Worm (Caenorhabditis elegans): ENCODE measurements around the gene F28A10.4.
"Not testable (repeated sequence)": the region's sequence is repeated elsewhere in the genome, so short reads cannot be mapped to it uniquely, and the experiment has no call there.

The F28A10.4 gene

DNA sequence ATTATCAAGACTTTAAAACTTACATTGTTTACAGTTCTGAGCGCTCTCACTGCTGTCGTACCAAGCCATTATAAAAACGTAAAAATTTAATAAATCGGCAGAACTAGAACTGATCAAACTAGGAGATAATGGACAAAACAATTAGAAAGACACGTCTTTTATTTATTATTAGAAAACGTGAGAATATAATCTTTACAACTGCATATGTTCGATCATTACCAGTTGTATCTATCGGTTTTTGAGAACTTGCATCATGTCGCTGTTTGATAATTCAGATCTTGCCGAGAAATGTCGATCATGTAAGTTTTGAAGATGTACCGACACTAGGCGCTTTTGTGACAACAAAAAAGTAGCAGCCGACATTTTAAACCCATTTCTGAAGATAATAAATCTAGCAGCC is 1.5 kb downstream of the F28A10.4 start, which contains the start of gene F28A10.7:
F28A10.7 (minus strand) TSS at position 101 of the 400 bp plus-strand sequence.
- TF ChIP-seq nhr-10 (tag; optimal IDR thresholded peaks at IDR 0.05): no peak
- no peak for TF ChIP-seq crh-2 (tag; optimal IDR thresholded peaks at IDR 0.05)
- TF ChIP-seq F13H6.1 (tag; optimal IDR thresholded peaks at IDR 0.05): no peak
- TF ChIP-seq skn-1 (tag; optimal IDR thresholded peaks at IDR 0.05): no peak
- no peak for TF ChIP-seq ztf-1 (GFP tag; conservative IDR thresholded peaks at IDR 0.05)
- no peak for TF ChIP-seq mab-5 (tag; optimal IDR thresholded peaks at IDR 0.05)
- TF ChIP-seq sem-4 (tag; optimal IDR thresholded peaks at IDR 0.05): no peak
- TF ChIP-seq Y55F3AM.14 (GFP tag; optimal IDR thresholded peaks at IDR 0.05): no peak
- no peak for TF ChIP-seq ztf-4 (tag; optimal IDR thresholded peaks at IDR 0.05)
- no peak for TF ChIP-seq ceh-82 (tag; optimal IDR thresholded peaks at IDR 0.05)
- no peak for TF ChIP-seq R02D3.7 (tag; optimal IDR thresholded peaks at IDR 0.05)
- no peak for TF ChIP-seq lsy-2 (tag; optimal IDR thresholded peaks at IDR 0.05)
- TF ChIP-seq alr-1 (tag; optimal IDR thresholded peaks at IDR 0.05): no peak

DNA sequence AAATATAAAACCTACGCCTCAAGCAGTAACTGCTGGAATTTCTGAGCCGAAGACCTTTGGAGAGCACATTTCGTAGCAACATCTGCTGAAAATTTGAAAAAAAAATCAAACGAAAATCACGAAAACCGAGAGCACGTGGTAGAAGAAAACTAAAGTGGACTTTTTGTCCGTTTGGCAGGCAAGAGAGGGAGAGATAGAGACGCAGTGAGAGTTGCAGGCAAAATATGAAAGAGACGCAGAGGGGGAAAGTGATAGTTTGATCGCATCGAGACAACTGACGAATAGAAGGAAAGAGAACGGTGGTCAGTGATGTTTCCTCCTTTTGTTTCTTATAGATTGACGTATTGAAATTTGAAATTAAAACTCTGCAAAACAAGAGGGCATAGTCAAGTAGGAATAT is 4.4 kb downstream of the F28A10.4 start, which contains the start of the genes acdh-9 and F28A10.13:
acdh-9 (minus strand) TSS at position 85 of the 400 bp plus-strand sequence.
F28A10.13 (plus strand) TSS at position 294 of the 400 bp plus-strand sequence.
- TF ChIP-seq mdl-1 (tag; optimal IDR thresholded peaks at IDR 0.05) (peak; percentile 70 to 83), gmeb-1 (tag; optimal IDR thresholded peaks at IDR 0.05) (peak; percentile 44), unc-55 (GFP tag; optimal IDR thresholded peaks at IDR 0.05) (no peak), ama-1 (optimal IDR thresholded peaks at IDR 0.05) (peak; percentile 72), nhr-237 (tag; optimal IDR thresholded peaks at IDR 0.05) (no peak), crh-2 (tag; optimal IDR thresholded peaks at IDR 0.05) (peak; percentile 64), C34F6.9 (tag; optimal IDR thresholded peaks at IDR 0.05) (peak; percentile 58), lsy-2 (tag; optimal IDR thresholded peaks at IDR 0.05) (peak in 1 of 2 experiments; percentile 61), fos-1 (tag; optimal IDR thresholded peaks at IDR 0.05) (peak; percentile 71), nhr-129 (tag; optimal IDR thresholded peaks at IDR 0.05) (peak; percentile 82), blmp-1 (tag; optimal IDR thresholded peaks at IDR 0.05; ENCODE audit: insufficient read depth) (peak; percentile 20), nhr-6 (tag; optimal IDR thresholded peaks at IDR 0.05) (peak; percentile 11), sma-9 (GFP tag; optimal IDR thresholded peaks at IDR 0.05) (peak; percentile 69), sma-9 (tag; optimal IDR thresholded peaks at IDR 0.05) (no peak), F13H6.1 (tag; optimal IDR thresholded peaks at IDR 0.05) (peak; percentile 83), lin-13 (GFP tag; optimal IDR thresholded peaks at IDR 0.05) (peak; percentile 34), sem-4 (tag; optimal IDR thresholded peaks at IDR 0.05) (no peak), nhr-77 (tag; optimal IDR thresholded peaks at IDR 0.05) (no peak), ZK546.5 (tag; optimal IDR thresholded peaks at IDR 0.05) (no peak)

DNA sequence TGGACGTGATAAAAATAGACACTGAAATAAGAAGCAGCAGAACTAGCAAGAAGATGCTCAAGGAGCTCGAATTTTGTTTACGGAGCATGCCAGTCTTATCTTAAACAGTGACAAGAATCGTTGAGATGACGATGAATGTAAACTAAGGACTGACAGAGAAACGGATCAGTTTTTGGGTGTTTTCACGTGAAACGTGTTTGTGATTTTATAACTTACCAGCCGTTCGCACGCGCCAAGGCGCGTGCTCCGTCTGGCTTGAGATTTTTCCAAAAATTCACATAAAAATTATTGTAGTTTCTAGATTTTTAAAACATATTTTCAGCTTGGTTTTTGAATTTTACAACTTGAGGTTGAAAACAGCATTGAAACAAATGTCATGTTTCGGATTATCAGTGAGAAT is 6.5 kb downstream of the F28A10.4 start, which contains the start of gene F28A10.5:
F28A10.5 (minus strand) TSS at position 101 of the 400 bp plus-strand sequence.
- TF ChIP-seq ztf-4 (tag; optimal IDR thresholded peaks at IDR 0.05); ama-1 (optimal IDR thresholded peaks at IDR 0.05); ceh-82 (tag; optimal IDR thresholded peaks at IDR 0.05): not testable (repeated sequence)

DNA sequence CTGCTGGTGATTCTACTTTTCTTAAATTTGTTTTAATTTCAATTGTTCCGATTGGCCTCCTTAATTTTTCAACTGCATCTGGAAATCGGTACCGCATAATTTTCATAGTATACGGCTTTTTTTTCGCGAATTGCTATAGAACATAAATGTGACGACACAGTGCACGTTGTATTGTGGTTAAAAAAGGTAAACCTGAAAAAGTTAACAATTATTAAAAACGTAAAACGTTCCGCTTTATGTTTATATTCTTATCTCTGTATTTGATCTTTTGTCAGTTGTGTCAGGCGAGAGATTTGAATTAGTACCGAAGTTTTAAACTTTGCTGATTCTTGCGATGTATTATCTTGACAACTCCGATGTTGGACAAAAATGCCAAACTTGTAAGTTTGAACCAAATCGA is 17.5 kb downstream of the F28A10.4 start, which contains the start of gene Y46B2A.4:
Y46B2A.4 (plus strand) TSS at position 301 of the 400 bp plus-strand sequence.
- no peak for TF ChIP-seq nhr-11 (tag; optimal IDR thresholded peaks at IDR 0.05)
- TF ChIP-seq nhr-129 (tag; optimal IDR thresholded peaks at IDR 0.05): no peak
- no peak for TF ChIP-seq ztf-11 (tag; optimal IDR thresholded peaks at IDR 0.05)
- no peak for TF ChIP-seq zag-1 (tag; optimal IDR thresholded peaks at IDR 0.05)
- no peak for TF ChIP-seq blmp-1 (tag; optimal IDR thresholded peaks at IDR 0.05; ENCODE audit: insufficient read depth)
- TF ChIP-seq lsy-2 (tag; optimal IDR thresholded peaks at IDR 0.05): no peak

DNA sequence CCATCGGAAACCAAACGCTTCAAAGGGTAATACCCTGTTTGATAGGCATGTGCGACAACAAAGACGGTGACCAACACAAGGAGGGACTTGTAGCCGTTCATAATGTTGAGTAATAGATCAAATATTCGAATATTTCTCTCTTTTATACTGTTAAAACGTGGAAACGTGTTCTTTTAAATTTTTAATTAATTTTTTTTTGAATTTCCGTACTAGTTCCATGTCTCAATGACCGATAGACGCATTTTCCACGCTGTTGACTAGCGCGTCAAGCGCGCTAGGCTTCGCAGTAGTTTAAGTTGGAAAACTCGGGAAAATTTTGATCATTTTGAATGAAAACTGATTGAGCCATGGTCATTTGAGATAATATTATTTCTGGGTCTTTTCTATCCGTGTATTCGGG is 22.7 kb downstream of the F28A10.4 start, which contains the start of gene Y46B2A.3:
Y46B2A.3 (minus strand) TSS at position 101 of the 400 bp plus-strand sequence.
- TF ChIP-seq crh-2 (tag; optimal IDR thresholded peaks at IDR 0.05) (no peak), F13H6.1 (tag; optimal IDR thresholded peaks at IDR 0.05) (no peak), dmd-4 (tag; optimal IDR thresholded peaks at IDR 0.05) (no peak), ztf-4 (tag; optimal IDR thresholded peaks at IDR 0.05) (no peak), nhr-77 (tag; optimal IDR thresholded peaks at IDR 0.05) (no peak), lsy-2 (tag; optimal IDR thresholded peaks at IDR 0.05) (no peak), elt-3 (tag; optimal IDR thresholded peaks at IDR 0.05) (no peak), Y55F3AM.14 (GFP tag; optimal IDR thresholded peaks at IDR 0.05) (no peak), snpc-4 (tag; optimal IDR thresholded peaks at IDR 0.05) (no peak), nhr-237 (tag; optimal IDR thresholded peaks at IDR 0.05) (no peak)

All from whole organism, L2 larva.